Worm (Caenorhabditis elegans): ENCODE measurements around the gene srj-20.
"Not testable (repeated sequence)": the region's sequence is repeated elsewhere in the genome, so short reads cannot be mapped to it uniquely, and the experiment has no call there.

ce11 chrV:2561390-2561789 lies 11.6 kb downstream of the srj-20 start, which contains the start of gene gst-10:
- TF ChIP-seq snpc-4 (GFP tag; optimal IDR thresholded peaks at IDR 0.05); snpc-4 (tag; optimal IDR thresholded peaks at IDR 0.05); ztf-25 (GFP tag; IDR thresholded peaks at IDR 0.05); gei-17 (GFP tag; optimal IDR thresholded peaks at IDR 0.05); dox-1 (GFP tag; IDR thresholded peaks at IDR 0.05): not testable (repeated sequence)
